Fruit fly (Drosophila melanogaster) whole organism, embryonic: ENCODE measurements around the gene CG4459.

Experiments used
- Asciz ChIP-seq: fragments of 200-800 bp; sonication (Bioruptor generic); optimal IDR thresholded peaks from 2 replicates; lab custom pipeline; 2017; ENCODE audit warnings: missing biosample characterization, mild to moderate bottlenecking, missing genetic modification characterization, missing genetic modification reagents
- B-H1 ChIP-seq: fragments of 200-800 bp; sonication (Bioruptor generic); IDR thresholded peaks from 3 replicates; pipeline ENCODE4 v1.3.6; 2022; ENCODE audit warnings: missing biosample characterization, missing genetic modification characterization
- C15 ChIP-seq: fragments of 200-800 bp; sonication (Bioruptor generic); IDR thresholded peaks from 3 replicates; pipeline ENCODE4 v1.3.6; 2022; ENCODE audit warnings: missing biosample characterization, missing genetic modification characterization
- CG10274 ChIP-seq: fragments of 200-800 bp; sonication (Bioruptor generic); optimal IDR thresholded peaks from 3 replicates; lab custom pipeline; 2017; ENCODE audit warnings: missing biosample characterization, mild to moderate bottlenecking, missing genetic modification characterization
- CG11723 ChIP-seq: fragments of 200-800 bp; sonication (Bioruptor generic); optimal IDR thresholded peaks from 2 replicates; lab custom pipeline; 2017; ENCODE audit warnings: missing biosample characterization, mild to moderate bottlenecking, missing genetic modification characterization
- CG12744 ChIP-seq: fragments of 200-800 bp; sonication (Bioruptor generic); optimal IDR thresholded peaks from 2 replicates; lab custom pipeline; 2016; ENCODE audit warnings: missing biosample characterization, missing genetic modification characterization
- CG1529 ChIP-seq: fragments of 200-800 bp; sonication (Bioruptor generic); optimal IDR thresholded peaks from 3 replicates; lab custom pipeline; 2018; ENCODE audit warnings: missing biosample characterization, missing genetic modification characterization
- CG16863 ChIP-seq: fragments of 200-800 bp; sonication (Bioruptor generic); optimal IDR thresholded peaks from 3 replicates; lab custom pipeline; 2016; ENCODE audit warnings: missing biosample characterization, missing genetic modification characterization
- CG2120 ChIP-seq: fragments of 200-800 bp; sonication (Bioruptor generic); optimal IDR thresholded peaks from 3 replicates; lab custom pipeline; 2016; ENCODE audit warnings: missing biosample characterization, missing genetic modification characterization
- CG34422 ChIP-seq: fragments of 200-800 bp; sonication (Bioruptor generic); IDR thresholded peaks from 3 replicates; pipeline ENCODE4 v1.3.6; 2022; ENCODE audit warnings: missing biosample characterization, missing genetic modification characterization
- CG4282 ChIP-seq: fragments of 200-800 bp; sonication (Bioruptor generic); optimal IDR thresholded peaks from 2 replicates; lab custom pipeline; 2016; ENCODE audit warnings: missing biosample characterization, missing genetic modification characterization
- CG4424 ChIP-seq: fragments of 200-800 bp; sonication (Bioruptor generic); optimal IDR thresholded peaks from 3 replicates; lab custom pipeline; 2016; ENCODE audit warnings: missing biosample characterization, missing genetic modification characterization
- CG4617 ChIP-seq: fragments of 200-800 bp; sonication (Bioruptor generic); optimal IDR thresholded peaks from 3 replicates; lab custom pipeline; 2016; ENCODE audit warnings: missing biosample characterization, missing genetic modification characterization, borderline replicate concordance
- CG4820 ChIP-seq: fragments of 200-800 bp; sonication (Bioruptor generic); optimal IDR thresholded peaks from 3 replicates; lab custom pipeline; 2016; ENCODE audit warnings: missing biosample characterization, missing genetic modification characterization
- CG4854 ChIP-seq: fragments of 200-800 bp; sonication (Bioruptor generic); optimal IDR thresholded peaks from 2 replicates; lab custom pipeline; 2016; ENCODE audit warnings: missing biosample characterization, missing genetic modification characterization, inconsistent platforms
- CG6654 ChIP-seq: fragments of 200-800 bp; sonication (Bioruptor generic); optimal IDR thresholded peaks from 2 replicates; lab custom pipeline; 2017; ENCODE audit warnings: missing biosample characterization, mild to moderate bottlenecking, missing genetic modification characterization
- CG7745 ChIP-seq: fragments of 200-800 bp; sonication (Bioruptor generic); optimal IDR thresholded peaks from 2 replicates; lab custom pipeline; 2018; ENCODE audit warnings: missing biosample characterization, mild to moderate bottlenecking, missing genetic modification characterization, moderate library complexity
- CG8359 ChIP-seq: fragments of 200-800 bp; sonication (Bioruptor generic); optimal IDR thresholded peaks from 2 replicates; lab custom pipeline; 2017; ENCODE audit warnings: missing biosample characterization, mild to moderate bottlenecking, missing genetic modification characterization, borderline replicate concordance
- CG9437 ChIP-seq: fragments of 200-800 bp; sonication (Bioruptor generic); optimal IDR thresholded peaks from 2 replicates; lab custom pipeline; 2018; ENCODE audit warnings: missing biosample characterization, mild to moderate bottlenecking, missing genetic modification characterization
- CG9817 ChIP-seq: fragments of 200-800 bp; sonication (Bioruptor generic); optimal IDR thresholded peaks from 2 replicates; lab custom pipeline; 2018; ENCODE audit warnings: missing biosample characterization, mild to moderate bottlenecking, missing genetic modification characterization, moderate library complexity
- Chrac-16 ChIP-seq: fragments of 200-800 bp; sonication (Bioruptor generic); optimal IDR thresholded peaks from 3 replicates; lab custom pipeline; 2016; ENCODE audit warnings: missing biosample characterization, missing genetic modification characterization
- Hand ChIP-seq: fragments of 200-800 bp; sonication (Bioruptor generic); optimal IDR thresholded peaks from 2 replicates; lab custom pipeline; 2017; ENCODE audit warnings: mild to moderate bottlenecking, missing biosample characterization, missing genetic modification reagents, missing genetic modification characterization
- Hr78 ChIP-seq, 2 experiments: fragments of 200-800 bp in 1 of 2; fragments of >200 bp in 1 of 2; sonication (Bioruptor generic) in 1 of 2; optimal IDR thresholded peaks; 2 replicates each; lab custom pipeline; 2017 to 2019; ENCODE audit warnings: missing biosample characterization in 2 of 2, missing genetic modification characterization in 2 of 2, mild to moderate bottlenecking in 1 of 2, moderate library complexity in 1 of 2
- MBD-R2 ChIP-seq: fragments of 200-800 bp; sonication (Bioruptor generic); IDR thresholded peaks from 2 replicates; pipeline ENCODE4 v1.3.6; 2022; ENCODE audit warnings: missing biosample characterization, missing genetic modification characterization
- MESR4 ChIP-seq: fragments of 200-800 bp; sonication (Bioruptor generic); optimal IDR thresholded peaks from 2 replicates; lab custom pipeline; 2018; ENCODE audit warnings: missing biosample characterization, mild to moderate bottlenecking, missing genetic modification characterization, moderate library complexity
- Nf-YC ChIP-seq: fragments of 200-800 bp; optimal IDR thresholded peaks from 3 replicates; lab custom pipeline; 2019; ENCODE audit warnings: missing biosample characterization, mild to moderate bottlenecking, missing genetic modification characterization, moderate library complexity
- Oaz ChIP-seq: fragments of 200-800 bp; sonication (Bioruptor generic); IDR thresholded peaks from 2 replicates; pipeline ENCODE4 v1.3.6; 2022; ENCODE audit warnings: missing biosample characterization, missing genetic modification characterization
- Ptx1 ChIP-seq: fragments of 200-800 bp; sonication (Bioruptor generic); IDR thresholded peaks from 2 replicates; pipeline ENCODE4 v1.3.6; 2022; ENCODE audit warnings: missing biosample characterization, missing genetic modification characterization
- Side ChIP-seq: fragments of 200-800 bp; sonication (Bioruptor generic); optimal IDR thresholded peaks from 2 replicates; lab custom pipeline; 2016; ENCODE audit warnings: missing biosample characterization, missing genetic modification characterization
- Six4 ChIP-seq: fragments of 200-800 bp; sonication (Bioruptor generic); optimal IDR thresholded peaks from 2 replicates; lab custom pipeline; 2016; ENCODE audit warnings: missing biosample characterization, missing genetic modification characterization
- Sox102F ChIP-seq: fragments of 200-800 bp; sonication (Bioruptor generic); optimal IDR thresholded peaks from 2 replicates; lab custom pipeline; 2018; ENCODE audit warnings: missing biosample characterization, mild to moderate bottlenecking, missing genetic modification characterization, moderate library complexity
- Stat92E ChIP-seq, 3 experiments: fragments of >200 bp in 2 of 3; fragments of 200-800 bp in 1 of 3; sonication (Bioruptor generic) in 1 of 3; optimal IDR thresholded peaks; 2 replicates each; lab custom pipeline; 2017 to 2019; ENCODE audit warnings: missing biosample characterization in 3 of 3, missing genetic modification characterization in 3 of 3, mild to moderate bottlenecking in 1 of 3, moderate library complexity in 1 of 3
- Vsx1 ChIP-seq: fragments of 200-800 bp; sonication (Bioruptor generic); optimal IDR thresholded peaks from 2 replicates; lab custom pipeline; 2017; ENCODE audit warnings: missing biosample characterization, mild to moderate bottlenecking, missing genetic modification characterization, missing genetic modification reagents
- Xrp1 ChIP-seq: fragments of 200-800 bp; sonication (Bioruptor generic); IDR thresholded peaks from 2 replicates; pipeline ENCODE4 v1.3.6; 2022; ENCODE audit warnings: missing biosample characterization, missing genetic modification characterization
- chif ChIP-seq, 2 experiments: fragments of 200-800 bp; sonication (Bioruptor generic); optimal IDR thresholded peaks; 3 replicates each; lab custom pipeline; 2016; ENCODE audit warnings: missing biosample characterization in 2 of 2, missing genetic modification characterization in 2 of 2
- dati ChIP-seq: fragments of 200-800 bp; sonication (Bioruptor generic); IDR thresholded peaks from 2 replicates; pipeline ENCODE4 v1.3.6; 2022; ENCODE audit warnings: missing biosample characterization, missing genetic modification characterization
- ewg ChIP-seq: fragments of 200-800 bp; sonication (Bioruptor generic); optimal IDR thresholded peaks from 3 replicates; lab custom pipeline; 2017; ENCODE audit warnings: mild to moderate bottlenecking, missing biosample characterization, missing genetic modification reagents, missing genetic modification characterization
- h ChIP-seq: fragments of >200 bp; optimal IDR thresholded peaks from 2 replicates; lab custom pipeline; 2017
- hbn ChIP-seq: fragments of 200-800 bp; sonication (Bioruptor generic); IDR thresholded peaks from 2 replicates; pipeline ENCODE4 v1.3.6; 2022; ENCODE audit warnings: missing biosample characterization, missing genetic modification characterization; ENCODE audit not compliant: partially characterized antibody
- hth ChIP-seq: fragments of >200 bp; optimal IDR thresholded peaks from 2 replicates; lab custom pipeline; 2017; ENCODE audit warnings: inconsistent platforms
- mld ChIP-seq: fragments of 200-800 bp; sonication (Bioruptor generic); IDR thresholded peaks from 3 replicates; pipeline ENCODE4 v1.3.6; 2022; ENCODE audit warnings: missing biosample characterization, missing genetic modification characterization; ENCODE audit not compliant: partially characterized antibody
- pnt ChIP-seq: fragments of 200-800 bp; sonication (Bioruptor generic); optimal IDR thresholded peaks from 3 replicates; lab custom pipeline; 2016; ENCODE audit warnings: missing biosample characterization, missing genetic modification characterization
- pros ChIP-seq: fragments of 200-800 bp; sonication (Bioruptor generic); optimal IDR thresholded peaks from 3 replicates; lab custom pipeline; 2019; ENCODE audit warnings: missing biosample characterization, mild to moderate bottlenecking, missing genetic modification characterization, moderate library complexity
- row ChIP-seq: fragments of 200-800 bp; sonication (Bioruptor generic); IDR thresholded peaks from 3 replicates; pipeline ENCODE4 v1.3.6; 2022; ENCODE audit warnings: missing biosample characterization, missing genetic modification characterization
- salm ChIP-seq: fragments of 200-800 bp; sonication (Bioruptor generic); optimal IDR thresholded peaks from 2 replicates; lab custom pipeline; 2018; ENCODE audit warnings: missing biosample characterization, mild to moderate bottlenecking, missing genetic modification characterization
- scrt ChIP-seq: fragments of 200-800 bp; sonication (Bioruptor generic); optimal IDR thresholded peaks from 2 replicates; lab custom pipeline; 2018; ENCODE audit warnings: missing biosample characterization, mild to moderate bottlenecking, missing genetic modification characterization, moderate library complexity
- sens-2 ChIP-seq: fragments of 200-800 bp; sonication (Bioruptor generic); IDR thresholded peaks from 2 replicates; pipeline ENCODE4 v1.3.6; 2022; ENCODE audit warnings: missing biosample characterization, missing genetic modification characterization
- tap ChIP-seq: fragments of 200-800 bp; optimal IDR thresholded peaks from 3 replicates; lab custom pipeline; 2019; ENCODE audit warnings: missing biosample characterization, mild to moderate bottlenecking, missing genetic modification characterization, moderate library complexity
- zen ChIP-seq: fragments of 200-800 bp; sonication (Bioruptor generic); optimal IDR thresholded peaks from 3 replicates; lab custom pipeline; 2018; ENCODE audit warnings: missing biosample characterization, mild to moderate bottlenecking, missing genetic modification characterization, moderate library complexity
- zfh1 ChIP-seq: fragments of 200-800 bp; sonication (Bioruptor generic); IDR thresholded peaks from 3 replicates; pipeline ENCODE4 v1.3.6; 2022; ENCODE audit warnings: missing biosample characterization, missing genetic modification characterization

CG4459 gene

dm6 chr3R:19904865-19905373 lies 23.5 kb downstream of the CG4459 start, which contains the start of the genes Surf6 and RhoGAP92B (continued):
- peak; percentile 58; the same call in 2 of the 3 replicates for TF ChIP-seq zfh1 (GFP tag; lab: Robert Waterston, UW)
- TF ChIP-seq pnt: no peak
- peak; percentile 60 for TF ChIP-seq Asciz (GFP tag; lab: Kevin White, UChicago)
- TF ChIP-seq Oaz (GFP tag; lab: Robert Waterston, UW): no peak
- peak; percentile 40 for TF ChIP-seq ewg (GFP tag; lab: Kevin White, UChicago)
- peak; percentile 71 for TF ChIP-seq row (GFP tag; lab: Robert Waterston, UW)
- TF ChIP-seq MESR4 (GFP tag; lab: Kevin White, UChicago): peak; percentile 100
- peak; percentile 82 for TF ChIP-seq MBD-R2
- no peak for TF ChIP-seq C15 (GFP tag; lab: Robert Waterston, UW)
- TF ChIP-seq CG7745: no peak
- TF ChIP-seq scrt (GFP tag; lab: Kevin White, UChicago): peak; percentile 56
- TF ChIP-seq CG12744: peak; percentile 19
- TF ChIP-seq dati (GFP tag; lab: Robert Waterston, UW): no peak
- peak; percentile 53 for TF ChIP-seq CG4820
- peak; percentile 24 for TF ChIP-seq Six4 (GFP tag; lab: Kevin White, UChicago)
- TF ChIP-seq hbn: 0 out of 2 replicates have a peak, but pooled peaks have one; percentile 18
- peak; percentile 4 for TF ChIP-seq CG8359 (GFP tag; lab: Kevin White, UChicago)
- TF ChIP-seq Chrac-16 (GFP tag; lab: Kevin White, UChicago): peak; percentile 61
- TF ChIP-seq Sox102F (GFP tag; lab: Kevin White, UChicago): no peak
- peak; percentile 53 for TF ChIP-seq zen (tag; lab: Kevin White, UChicago)
- no peak for TF ChIP-seq CG6654 (GFP tag; lab: Kevin White, UChicago)
- peak; percentile 2 for TF ChIP-seq tap
- no peak for TF ChIP-seq sens-2 (GFP tag; lab: Robert Waterston, UW)
- peak; percentile 49 for TF ChIP-seq CG4424
- no peak for TF ChIP-seq CG34422 (GFP tag; lab: Robert Waterston, UW)
- peak; percentile 41 for TF ChIP-seq CG1529
- TF ChIP-seq Stat92E (GFP tag; optimal IDR thresholded peaks at IDR 0.05; lab: Kevin White, UChicago): peak in 1 of 3 experiments; percentile 71
- 0 out of 2 replicates have a peak, but pooled peaks have one; percentile 27 for TF ChIP-seq Ptx1
- peak; percentile 50; the same call in 1 of the 2 replicates for TF ChIP-seq Xrp1 (GFP tag; lab: Robert Waterston, UW)
- TF ChIP-seq CG9817 (tag; lab: Kevin White, UChicago): peak; percentile 31
- TF ChIP-seq h (lab: Kevin White, UChicago): no peak
- TF ChIP-seq CG4282: peak; percentile 11
- TF ChIP-seq pros: no peak
- no peak for TF ChIP-seq CG10274 (GFP tag; lab: Kevin White, UChicago)
- peak; percentile 70 for TF ChIP-seq Vsx1
- TF ChIP-seq Hand (GFP tag; lab: Kevin White, UChicago): no peak
- no peak for TF ChIP-seq B-H1 (GFP tag; lab: Robert Waterston, UW)
- TF ChIP-seq CG11723 (GFP tag; lab: Kevin White, UChicago): peak; percentile 20
- TF ChIP-seq CG16863 (GFP tag; lab: Kevin White, UChicago): peak; percentile 40
- peak; percentile 62 for TF ChIP-seq Nf-YC (tag; lab: Kevin White, UChicago)
- TF ChIP-seq CG9437: peak; percentile 31
- TF ChIP-seq salm (tag; lab: Kevin White, UChicago): peak; percentile 41
- TF ChIP-seq CG4617 (GFP tag; lab: Kevin White, UChicago): peak; percentile 79
- TF ChIP-seq Hr78 (GFP tag; optimal IDR thresholded peaks at IDR 0.05; lab: Kevin White, UChicago): peak in 1 of 2 experiments; percentile 98
- peak; percentile 65 for TF ChIP-seq CG2120 (GFP tag; lab: Kevin White, UChicago)
- peak; percentile 56 for TF ChIP-seq CG4854 (GFP tag; lab: Kevin White, UChicago)
- TF ChIP-seq Side (GFP tag; lab: Kevin White, UChicago): peak; percentile 67
- no peak for TF ChIP-seq hth (lab: Kevin White, UChicago)
- TF ChIP-seq chif (GFP tag; optimal IDR thresholded peaks at IDR 0.05; lab: Kevin White, UChicago): peak in 1 of 2 experiments; percentile 62
- no peak for TF ChIP-seq mld (GFP tag; lab: Robert Waterston, UW)
